Worm (Caenorhabditis elegans): ENCODE data around the gene hif-1.

Gene hif-1

DNA sequence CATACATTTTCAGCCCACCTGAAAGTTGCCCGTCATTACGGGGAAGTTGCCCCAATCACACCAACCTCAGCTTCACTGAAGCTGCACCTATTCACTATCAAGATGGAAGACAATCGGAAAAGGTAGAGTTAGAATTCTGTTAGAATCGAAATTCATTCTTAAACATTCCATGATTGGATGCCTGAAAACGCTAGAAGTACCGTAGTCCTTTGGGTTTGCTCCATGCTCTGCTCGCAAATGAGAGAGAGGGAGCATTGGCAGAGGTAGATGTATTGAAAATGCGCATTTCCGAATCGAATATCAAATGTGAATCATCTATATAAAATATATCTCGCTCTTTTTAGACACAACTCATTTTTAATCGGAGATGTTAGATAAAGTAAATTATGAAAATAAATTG is at the start of gene hif-1:
TSS of gene hif-1 (plus strand) at position 8 of the 400 bp plus-strand sequence.
- TF ChIP-seq K02D7.2 (tag; optimal IDR thresholded peaks at IDR 0.05) (no peak), ref-2 (tag; optimal IDR thresholded peaks at IDR 0.05) (no peak), syd-9 (tag; optimal IDR thresholded peaks at IDR 0.05) (no peak), pha-4 (tag; optimal IDR thresholded peaks at IDR 0.05) (no peak), fkh-10 (GFP tag; optimal IDR thresholded peaks at IDR 0.05) (no peak), Y22D7AL.16 (tag; optimal IDR thresholded peaks at IDR 0.05) (no peak), mec-3 (tag; optimal IDR thresholded peaks at IDR 0.05; ENCODE audit: borderline replicate concordance) (no peak), pha-2 (tag; optimal IDR thresholded peaks at IDR 0.05) (no peak), ceh-45 (GFP tag; IDR thresholded peaks at IDR 0.05) (no peak), tbx-2 (tag; optimal IDR thresholded peaks at IDR 0.05) (no peak), eyg-1 (tag; optimal IDR thresholded peaks at IDR 0.05) (no peak), gmeb-2 (tag; optimal IDR thresholded peaks at IDR 0.05) (no peak), unc-86 (tag; optimal IDR thresholded peaks at IDR 0.05) (no peak), ceh-2 (tag; optimal IDR thresholded peaks at IDR 0.05) (no peak)

DNA sequence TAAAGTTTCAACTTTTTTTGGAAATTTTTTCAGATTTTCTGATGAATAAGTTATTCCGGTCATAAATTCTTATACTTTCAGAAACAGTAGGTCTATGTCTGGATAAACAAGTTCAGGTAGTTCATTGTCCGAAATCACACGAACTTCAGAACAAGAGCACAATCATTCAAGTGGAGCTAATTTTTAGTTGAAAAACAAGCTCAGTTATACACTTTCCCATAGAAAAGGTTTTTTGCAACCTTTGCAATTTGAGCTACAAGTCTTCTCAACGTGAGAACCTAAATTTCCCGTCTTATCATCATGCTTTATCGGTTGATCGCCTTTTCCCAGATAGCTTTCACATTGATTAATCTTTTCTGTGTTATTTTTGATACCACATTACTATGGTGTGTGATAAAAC is 48.4 kb upstream of the hif-1 start, which contains the start of gene srxa-1:
TSS of gene srxa-1 (plus strand) at position 301 of the 400 bp plus-strand sequence.
- TF ChIP-seq ceh-34 (tag; optimal IDR thresholded peaks at IDR 0.05) (no peak), nhr-11 (tag; optimal IDR thresholded peaks at IDR 0.05) (no peak), dmd-4 (tag; optimal IDR thresholded peaks at IDR 0.05; ENCODE audit: borderline replicate concordance) (no peak), ceh-14 (tag; optimal IDR thresholded peaks at IDR 0.05) (no peak), fax-1 (tag; optimal IDR thresholded peaks at IDR 0.05) (no peak), pag-3 (tag; optimal IDR thresholded peaks at IDR 0.05; ENCODE audit: borderline replicate concordance) (no peak), K09A11.1 (tag; optimal IDR thresholded peaks at IDR 0.05; ENCODE audit: insufficient read depth) (no peak)

DNA sequence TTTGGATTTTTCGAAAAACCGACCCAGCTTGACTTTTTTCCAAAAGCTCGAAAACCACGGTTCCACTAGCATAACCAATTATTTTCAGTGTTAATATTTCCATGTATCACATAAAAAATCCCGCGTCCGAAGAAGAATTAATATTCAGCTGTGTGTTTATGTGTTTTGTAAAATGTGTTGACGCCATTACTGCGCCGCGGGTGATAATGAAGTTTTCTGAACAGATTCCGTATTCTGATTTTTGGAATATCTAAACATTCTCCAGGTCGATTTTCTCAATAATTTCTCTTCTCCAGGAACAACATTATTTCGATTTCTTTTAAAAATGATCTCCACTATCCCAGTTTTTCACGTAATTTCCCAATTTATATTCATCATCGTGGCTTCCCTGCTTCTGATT is 45.5 kb upstream of the hif-1 start, which contains the start of gene srxa-6:
TSS of gene srxa-6 (plus strand) at position 301 of the 400 bp plus-strand sequence.
- no peak for TF ChIP-seq pros-1 (tag; optimal IDR thresholded peaks at IDR 0.05)
- TF ChIP-seq ceh-48 (tag; optimal IDR thresholded peaks at IDR 0.05) = no peak
- no peak for TF ChIP-seq nfya-1 (tag; optimal IDR thresholded peaks at IDR 0.05)
- no peak for TF ChIP-seq ceh-45 (GFP tag; IDR thresholded peaks at IDR 0.05)
- TF ChIP-seq tbx-7 (tag; optimal IDR thresholded peaks at IDR 0.05) = no peak
- no peak for TF ChIP-seq pax-1 (tag; optimal IDR thresholded peaks at IDR 0.05)
- TF ChIP-seq pqm-1 (tag; optimal IDR thresholded peaks at IDR 0.05) = no peak
- no peak for TF ChIP-seq zip-5 (tag; optimal IDR thresholded peaks at IDR 0.05)
- no peak for TF ChIP-seq che-1 (tag; optimal IDR thresholded peaks at IDR 0.05)
- no peak for TF ChIP-seq C38D4.7 (GFP tag; optimal IDR thresholded peaks at IDR 0.05)
- no peak for TF ChIP-seq ceh-31 (tag; optimal IDR thresholded peaks at IDR 0.05)
- no peak for TF ChIP-seq ceh-22 (tag; optimal IDR thresholded peaks at IDR 0.05)
- no peak for TF ChIP-seq T23F11.4 (GFP tag; optimal IDR thresholded peaks at IDR 0.05)
- TF ChIP-seq hlh-15 (tag; optimal IDR thresholded peaks at IDR 0.05) = no peak
- no peak for TF ChIP-seq ama-1 (optimal IDR thresholded peaks at IDR 0.05)
- no peak for TF ChIP-seq pha-2 (tag; optimal IDR thresholded peaks at IDR 0.05)
- TF ChIP-seq C08G9.2 (tag; optimal IDR thresholded peaks at IDR 0.05) = no peak

DNA sequence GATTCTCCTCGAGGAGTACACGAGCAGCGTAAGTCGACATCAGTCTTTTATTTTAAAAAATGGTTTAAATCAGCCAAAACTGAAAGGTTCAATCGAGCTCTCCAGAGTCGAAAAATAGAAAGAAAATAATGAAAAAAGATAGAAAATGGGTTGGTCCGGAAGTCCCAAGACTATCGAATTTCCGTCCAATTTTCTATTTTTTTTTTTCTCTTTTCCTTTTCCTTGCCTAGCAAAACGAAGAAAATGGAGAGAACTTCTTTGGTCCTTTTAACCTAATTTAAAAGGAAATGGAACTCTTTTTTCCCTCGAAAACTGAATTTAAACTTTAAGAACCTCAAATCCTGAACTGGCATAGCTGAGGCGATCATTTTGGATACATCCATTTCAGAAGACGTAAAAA is 40.8 kb upstream of the hif-1 start:
- peak; percentile 63 for TF ChIP-seq unc-42 (tag; optimal IDR thresholded peaks at IDR 0.05)
- TF ChIP-seq fkh-10 (GFP tag; optimal IDR thresholded peaks at IDR 0.05) = no peak

Data from whole organism, late embryonic.